Worm (Caenorhabditis elegans): Measurements from ENCODE around the gene jmjd-3.3.

DNA sequence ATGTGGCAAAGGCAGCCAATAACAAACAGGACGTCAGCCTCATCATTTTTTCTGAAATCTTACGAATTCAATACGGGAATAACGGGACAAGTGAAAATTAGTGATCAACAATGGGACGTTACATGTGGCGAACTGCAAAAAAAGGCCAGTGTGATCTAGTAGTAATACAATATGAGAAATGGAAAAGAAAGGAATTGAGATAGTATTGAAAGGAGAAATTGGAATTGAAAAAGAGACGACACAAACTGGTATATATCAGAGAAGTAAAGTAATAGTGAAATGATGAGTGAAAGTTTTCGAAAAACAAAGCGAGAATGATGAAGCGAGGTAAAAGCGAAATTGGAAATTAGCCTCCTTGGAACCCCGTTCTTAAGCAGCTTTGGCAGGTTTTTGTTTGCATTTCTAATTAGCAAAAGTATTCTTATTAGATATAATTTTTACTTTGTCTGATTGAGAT lies 48.7 kb upstream of the jmjd-3.3 start, which contains the start of gene C49F8.3:
- TF ChIP-seq ceh-82 (tag; optimal IDR thresholded peaks at IDR 0.05) = no peak
- TF ChIP-seq unc-62 (GFP tag; optimal IDR thresholded peaks at IDR 0.05) = no peak
- no peak for TF ChIP-seq ama-1 (optimal IDR thresholded peaks at IDR 0.05)
- no peak for TF ChIP-seq ztf-1 (GFP tag; conservative IDR thresholded peaks at IDR 0.05)
- TF ChIP-seq unc-55 (GFP tag; optimal IDR thresholded peaks at IDR 0.05) = no peak
- TF ChIP-seq ceh-16 (tag; optimal IDR thresholded peaks at IDR 0.05) = no peak
- TF ChIP-seq elt-1 (tag; optimal IDR thresholded peaks at IDR 0.05) = no peak
- no peak for TF ChIP-seq crh-2 (tag; optimal IDR thresholded peaks at IDR 0.05)
- TF ChIP-seq nhr-25 (tag; optimal IDR thresholded peaks at IDR 0.05) = no peak
- TF ChIP-seq nhr-237 (tag; optimal IDR thresholded peaks at IDR 0.05) = no peak
- TF ChIP-seq skn-1 (tag; optimal IDR thresholded peaks at IDR 0.05) = no peak
- no peak for TF ChIP-seq zag-1 (tag; optimal IDR thresholded peaks at IDR 0.05)

Measured in whole organism, L2 larva.